Worm (Caenorhabditis elegans) whole organism, young adult: ENCODE measurements around the gene his-3.

Experiments
- B0261.1 ChIP-seq: sonication (generic microtip); optimal IDR thresholded peaks from 2 replicates; lab custom pipeline; 2016; ENCODE audit warnings: mild to moderate bottlenecking, missing genetic modification characterization, moderate library complexity, missing compliant biosample characterization
- B0336.3 ChIP-seq: fragments of 200-800 bp; sonication (Bioruptor generic); IDR thresholded peaks from 2 replicates; pipeline ENCODE4 v1.3.6; 2022; ENCODE audit warnings: missing genetic modification characterization, missing compliant biosample characterization
- D2030.7 ChIP-seq: fragments of 200-800 bp; sonication (Bioruptor generic); IDR thresholded peaks from 2 replicates; pipeline ENCODE4 v1.3.6; 2022; ENCODE audit warnings: missing genetic modification reagents, missing genetic modification characterization, missing compliant biosample characterization
- F23B12.7 ChIP-seq: sonication (generic microtip); optimal IDR thresholded peaks from 2 replicates; lab custom pipeline; 2017; ENCODE audit warnings: missing genetic modification characterization, mild to moderate bottlenecking, missing compliant biosample characterization, antibody characterized with exemption, moderate library complexity; ENCODE audit not compliant: insufficient read depth
- F49E8.2 ChIP-seq: sonication (generic microtip); optimal IDR thresholded peaks from 3 replicates; lab custom pipeline; 2017; ENCODE audit warnings: missing genetic modification characterization, mild to moderate bottlenecking, missing compliant biosample characterization, antibody characterized with exemption, moderate library complexity; ENCODE audit not compliant: insufficient read depth
- F52B5.7 ChIP-seq: sonication (generic microtip); optimal IDR thresholded peaks from 2 replicates; lab custom pipeline; 2016; ENCODE audit warnings: mild to moderate bottlenecking, missing genetic modification characterization, missing compliant biosample characterization
- F55B11.4 ChIP-seq: sonication (generic microtip); optimal IDR thresholded peaks from 2 replicates; lab custom pipeline; 2016; ENCODE audit warnings: missing compliant biosample characterization, missing genetic modification characterization, borderline replicate concordance; ENCODE audit not compliant: insufficient read depth
- F57C9.4 ChIP-seq: sonication (generic microtip); optimal IDR thresholded peaks from 2 replicates; lab custom pipeline; 2017; ENCODE audit warnings: mild to moderate bottlenecking, missing genetic modification characterization, missing compliant biosample characterization
- T26A5.8 ChIP-seq: sonication (generic microtip); optimal IDR thresholded peaks from 2 replicates; lab custom pipeline; 2016; ENCODE audit warnings: missing genetic modification characterization, missing compliant biosample characterization
- ZK185.1 ChIP-seq: sonication (generic microtip); optimal IDR thresholded peaks from 2 replicates; lab custom pipeline; 2016; ENCODE audit warnings: mild to moderate bottlenecking, missing genetic modification characterization, missing compliant biosample characterization; ENCODE audit not compliant: poor library complexity, severe bottlenecking
- athp-1 ChIP-seq: sonication (generic microtip); optimal IDR thresholded peaks from 2 replicates; lab custom pipeline; 2017; ENCODE audit warnings: mild to moderate bottlenecking, missing genetic modification characterization, missing compliant biosample characterization
- attf-6 ChIP-seq: fragments of 200-800 bp; sonication (Bioruptor generic); IDR thresholded peaks from 2 replicates; pipeline ENCODE4 v1.3.6; 2022; ENCODE audit warnings: missing genetic modification reagents, missing genetic modification characterization, missing compliant biosample characterization
- bed-1 ChIP-seq: fragments of 200-800 bp; sonication (Bioruptor generic); IDR thresholded peaks from 2 replicates; pipeline ENCODE4 v1.3.6; 2022; ENCODE audit warnings: missing genetic modification reagents, missing genetic modification characterization, missing compliant biosample characterization
- cebp-1 ChIP-seq, 2 experiments: fragments of 200-800 bp in 1 of 2; sonication (Bioruptor generic) in 1 of 2; sonication (generic microtip) in 1 of 2; IDR thresholded peaks in 1 of 2; optimal IDR thresholded peaks in 1 of 2; 2 replicates each; pipeline versions ENCODE4 v1.3.6 to Lab custom; 2017 to 2022; ENCODE audit warnings: missing compliant biosample characterization in 2 of 2, missing genetic modification characterization in 2 of 2, mild to moderate bottlenecking in 1 of 2, missing genetic modification reagents in 1 of 2, moderate library complexity in 1 of 2
- cebp-2 ChIP-seq: fragments of 200-800 bp; sonication (Bioruptor generic); IDR thresholded peaks from 2 replicates; pipeline ENCODE4 v1.3.6; 2022; ENCODE audit warnings: missing genetic modification characterization, missing compliant biosample characterization
- ceh-100 ChIP-seq: fragments of 200-800 bp; sonication (Bioruptor generic); IDR thresholded peaks from 2 replicates; pipeline ENCODE4 v1.3.6; 2022; ENCODE audit warnings: missing genetic modification reagents, missing genetic modification characterization, missing compliant biosample characterization
- ceh-27 ChIP-seq: fragments of 200-800 bp; sonication (Bioruptor generic); optimal IDR thresholded peaks from 2 replicates; lab custom pipeline; 2018; ENCODE audit warnings: mild to moderate bottlenecking, missing genetic modification characterization, moderate library complexity, missing compliant biosample characterization
- ceh-58 ChIP-seq: fragments of 200-800 bp; sonication (Bioruptor generic); IDR thresholded peaks from 2 replicates; pipeline ENCODE4 v1.3.6; 2022; ENCODE audit warnings: missing genetic modification characterization, missing compliant biosample characterization
- ceh-79 ChIP-seq: sonication (generic microtip); optimal IDR thresholded peaks from 2 replicates; lab custom pipeline; 2017; ENCODE audit warnings: mild to moderate bottlenecking, missing genetic modification characterization, missing compliant biosample characterization
- ceh-91 ChIP-seq: fragments of 200-800 bp; sonication (Bioruptor generic); IDR thresholded peaks from 2 replicates; pipeline ENCODE4 v1.3.6; 2022; ENCODE audit warnings: missing genetic modification reagents, missing genetic modification characterization, missing compliant biosample characterization
- chd-7 ChIP-seq: sonication (generic microtip); optimal IDR thresholded peaks from 2 replicates; lab custom pipeline; 2016; ENCODE audit warnings: mild to moderate bottlenecking, missing genetic modification characterization, moderate library complexity, missing compliant biosample characterization
- dpff-1 ChIP-seq: sonication (generic microtip); optimal IDR thresholded peaks from 2 replicates; lab custom pipeline; 2017; ENCODE audit warnings: mild to moderate bottlenecking, missing genetic modification characterization, missing compliant biosample characterization
- dpl-1 ChIP-seq: fragments of 150-350 bp; optimal IDR thresholded peaks from 2 replicates; lab custom pipeline; 2014; ENCODE audit warnings: missing biosample characterization, missing genetic modification reagents, missing genetic modification characterization
- efl-1 ChIP-seq: fragments of 150-350 bp; optimal IDR thresholded peaks from 2 replicates; lab custom pipeline; 2014; ENCODE audit warnings: missing biosample characterization, missing genetic modification reagents, missing genetic modification characterization
- egl-44 ChIP-seq: fragments of 200-800 bp; sonication (Bioruptor generic); IDR thresholded peaks from 2 replicates; pipeline ENCODE4 v1.3.6; 2022; ENCODE audit warnings: missing genetic modification reagents, missing genetic modification characterization, missing compliant biosample characterization
- fkh-3 ChIP-seq: sonication (generic microtip); optimal IDR thresholded peaks from 2 replicates; lab custom pipeline; 2016; ENCODE audit warnings: mild to moderate bottlenecking, missing genetic modification characterization, missing compliant biosample characterization
- hmg-20 ChIP-seq: fragments of 200-800 bp; sonication (Bioruptor generic); IDR thresholded peaks from 2 replicates; pipeline ENCODE4 v1.3.6; 2022; ENCODE audit warnings: missing genetic modification reagents, missing genetic modification characterization, missing compliant biosample characterization
- let-526 ChIP-seq: fragments of 200-800 bp; sonication (Bioruptor generic); IDR thresholded peaks from 2 replicates; pipeline ENCODE4 v1.3.6; 2022; ENCODE audit warnings: missing genetic modification reagents, missing genetic modification characterization, missing compliant biosample characterization
- lin-35 ChIP-seq, 3 experiments: fragments of 150-350 bp in 2 of 3; sonication (generic microtip) in 1 of 3; optimal IDR thresholded peaks; 2 replicates each; lab custom pipeline; 2014 to 2018; ENCODE audit warnings: missing biosample characterization in 3 of 3, missing genetic modification characterization in 3 of 3, missing genetic modification reagents in 3 of 3
- lin-54 ChIP-seq: fragments of 200-800 bp; sonication (Bioruptor generic); optimal IDR thresholded peaks from 2 replicates; lab custom pipeline; 2018; ENCODE audit warnings: mild to moderate bottlenecking, missing genetic modification characterization, missing compliant biosample characterization
- lsl-1 ChIP-seq: fragments of 200-800 bp; sonication (Bioruptor generic); optimal IDR thresholded peaks from 2 replicates; lab custom pipeline; 2018; ENCODE audit warnings: mild to moderate bottlenecking, missing genetic modification characterization, moderate library complexity, missing compliant biosample characterization
- lsy-27 ChIP-seq: sonication (generic microtip); optimal IDR thresholded peaks from 2 replicates; lab custom pipeline; 2017; ENCODE audit warnings: missing genetic modification characterization, mild to moderate bottlenecking, missing compliant biosample characterization, antibody characterized with exemption, missing genotype, borderline replicate concordance; ENCODE audit not compliant: insufficient read depth
- mel-28 ChIP-seq: sonication (generic microtip); optimal IDR thresholded peaks from 2 replicates; lab custom pipeline; 2016; ENCODE audit warnings: borderline replicate concordance, mild to moderate bottlenecking, missing genetic modification characterization, missing compliant biosample characterization
- mes-4 ChIP-seq: sonication (generic microtip); optimal IDR thresholded peaks from 2 replicates; lab custom pipeline; 2016; ENCODE audit warnings: missing genotype, missing genetic modification characterization, missing compliant biosample characterization
- nfya-1 ChIP-seq: sonication (generic microtip); optimal IDR thresholded peaks from 2 replicates; lab custom pipeline; 2017; ENCODE audit warnings: antibody characterized with exemption, missing compliant biosample characterization, missing genetic modification characterization, borderline replicate concordance; ENCODE audit not compliant: insufficient read depth
- nfya-2 ChIP-seq: fragments of 200-800 bp; sonication (Bioruptor generic); IDR thresholded peaks from 2 replicates; pipeline ENCODE4 v1.3.6; 2022; ENCODE audit warnings: missing genetic modification reagents, missing genetic modification characterization, missing compliant biosample characterization
- nhr-80 ChIP-seq: sonication (generic microtip); optimal IDR thresholded peaks from 2 replicates; lab custom pipeline; 2016; ENCODE audit warnings: missing genetic modification characterization, missing compliant biosample characterization
- pha-4 ChIP-seq: fragments of 150-350 bp; sonication (generic microtip); optimal IDR thresholded peaks from 2 replicates; lab custom pipeline; 2014; ENCODE audit warnings: missing biosample characterization, missing genetic modification reagents, missing genetic modification characterization
- snpc-1.3 ChIP-seq: sonication (generic microtip); optimal IDR thresholded peaks from 2 replicates; lab custom pipeline; 2017; ENCODE audit warnings: missing genetic modification characterization, mild to moderate bottlenecking, missing compliant biosample characterization, antibody characterized with exemption, moderate library complexity, missing genotype, missing genetic modification reagents; ENCODE audit not compliant: insufficient read depth
- somi-1 ChIP-seq: fragments of 200-800 bp; sonication (Bioruptor generic); optimal IDR thresholded peaks from 2 replicates; lab custom pipeline; 2018; ENCODE audit warnings: mild to moderate bottlenecking, missing genetic modification characterization, missing compliant biosample characterization
- zfh-2 ChIP-seq: fragments of 200-800 bp; sonication (Bioruptor generic); conservative IDR thresholded peaks from 2 replicates; pipeline ENCODE4 v1.3.6; 2022; ENCODE audit warnings: missing genetic modification reagents, missing genetic modification characterization, missing compliant biosample characterization
- zim-3 ChIP-seq: sonication (generic microtip); optimal IDR thresholded peaks from 2 replicates; lab custom pipeline; 2017; ENCODE audit warnings: mild to moderate bottlenecking, missing genetic modification characterization, moderate library complexity, missing compliant biosample characterization
- ztf-18 ChIP-seq: sonication (generic microtip); optimal IDR thresholded peaks from 2 replicates; lab custom pipeline; 2016; ENCODE audit warnings: missing genotype, mild to moderate bottlenecking, missing genetic modification characterization, missing compliant biosample characterization
- ztf-22 ChIP-seq: fragments of 200-800 bp; sonication (Bioruptor generic); optimal IDR thresholded peaks from 2 replicates; lab custom pipeline; 2018; ENCODE audit warnings: mild to moderate bottlenecking, missing genetic modification characterization, moderate library complexity, missing compliant biosample characterization
- ztf-3 ChIP-seq: fragments of 200-800 bp; sonication (Bioruptor generic); optimal IDR thresholded peaks from 2 replicates; lab custom pipeline; 2018; ENCODE audit warnings: mild to moderate bottlenecking, missing genetic modification characterization, missing compliant biosample characterization

Gene his-3

DNA sequence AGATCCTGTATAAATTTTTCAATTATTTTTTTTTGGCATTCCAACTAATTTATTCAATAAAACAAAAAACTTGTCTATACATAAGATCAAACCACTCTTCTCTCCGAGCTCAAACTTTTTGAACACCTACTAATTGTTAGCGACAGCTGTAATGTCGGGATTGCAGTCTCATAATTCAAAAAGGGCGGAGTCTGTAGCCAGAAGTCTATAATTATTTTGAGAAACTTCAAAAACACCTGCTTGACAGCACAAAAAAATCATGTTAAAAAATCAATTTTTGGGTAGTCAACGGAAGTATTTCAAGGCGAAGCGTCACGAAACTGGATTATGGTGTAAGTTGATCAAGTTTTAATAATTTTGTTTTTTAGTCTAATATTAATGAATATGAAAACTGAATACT lies 20.6 kb upstream of the his-3 start, which contains the start of gene srx-44:
Gene srx-44, plus strand, starts transcription at position 301 of the 400 bp plus-strand sequence.
- TF ChIP-seq F52B5.7 (no peak), nfya-1 (tag; lab: Kevin White, UChicago) (no peak), mel-28 (tag; lab: Kevin White, UChicago) (no peak), let-526 (GFP tag; lab: Robert Waterston, UW) (no peak), ceh-91 (GFP tag; lab: Robert Waterston, UW) (no peak), fkh-3 (tag; lab: Kevin White, UChicago) (no peak), dpl-1 (GFP tag; lab: Kevin White, UChicago) (no peak), athp-1 (tag; lab: Kevin White, UChicago) (no peak), ceh-27 (GFP tag; lab: Kevin White, UChicago) (no peak), ztf-22 (GFP tag; lab: Kevin White, UChicago) (no peak), cebp-2 (GFP tag; lab: Robert Waterston, UW) (no peak), chd-7 (no peak), bed-1 (GFP tag; lab: Robert Waterston, UW) (no peak), hmg-20 (GFP tag; lab: Robert Waterston, UW) (no peak), nhr-80 (tag; lab: Kevin White, UChicago) (no peak), somi-1 (GFP tag; lab: Kevin White, UChicago) (no peak), snpc-1.3 (no peak), pha-4 (tag; lab: Kevin White, UChicago) (no peak)

ce11 chrV:16022600-16022999 lies 18.0 kb upstream of the his-3 start:
- TF ChIP-seq F57C9.4 (no peak), ZK185.1 (tag; lab: Kevin White, UChicago) (peak; percentile 47), F23B12.7 (tag; lab: Kevin White, UChicago) (no peak), B0336.3 (GFP tag; lab: Robert Waterston, UW) (no peak), lsl-1 (GFP tag; lab: Kevin White, UChicago) (peak; percentile 16), attf-6 (GFP tag; lab: Robert Waterston, UW) (no peak), T26A5.8 (tag; lab: Kevin White, UChicago) (no peak), nhr-80 (tag; lab: Kevin White, UChicago) (no peak), lin-54 (GFP tag; lab: Kevin White, UChicago) (peak; percentile 90), F49E8.2 (tag; lab: Kevin White, UChicago) (no peak), lin-35 (GFP tag; optimal IDR thresholded peaks at IDR 0.05; lab: Kevin White, UChicago) (no peak), F55B11.4 (no peak), egl-44 (GFP tag; lab: Robert Waterston, UW) (0 out of 2 replicates have a peak, but pooled peaks have one; percentile 25), ceh-58 (GFP tag; lab: Robert Waterston, UW) (no peak), ceh-79 (no peak), D2030.7 (no peak), mes-4 (tag; lab: Kevin White, UChicago) (no peak), dpff-1 (tag; lab: Kevin White, UChicago) (no peak), lsy-27 (no peak), nfya-2 (no peak), efl-1 (GFP tag; lab: Kevin White, UChicago) (peak; percentile 59), B0261.1 (no peak), fkh-3 (tag; lab: Kevin White, UChicago) (no peak), zfh-2 (GFP tag; lab: Robert Waterston, UW) (no peak), ztf-22 (GFP tag; lab: Kevin White, UChicago) (no peak), dpl-1 (GFP tag; lab: Kevin White, UChicago) (peak; percentile 59), ceh-100 (GFP tag; lab: Robert Waterston, UW) (no peak), cebp-1 (GFP tag; IDR thresholded peaks at IDR 0.05; lab: Robert Waterston, UW) (no peak), cebp-1 (tag; optimal IDR thresholded peaks at IDR 0.05; lab: Kevin White, UChicago) (no peak), ztf-3 (GFP tag; lab: Kevin White, UChicago) (no peak), zim-3 (tag; lab: Kevin White, UChicago) (no peak), ztf-18 (tag; lab: Kevin White, UChicago) (no peak)
